Worm (Caenorhabditis elegans) whole organism, mixed stage, embryonic: ENCODE measurements around the gene kcnl-4.

Experiments used
- ceh-43 ChIP-seq: fragments of 200-800 bp; sonication (Bioruptor generic); optimal IDR thresholded peaks from 2 replicates; lab custom pipeline; 2018; ENCODE audit warnings: mild to moderate bottlenecking, missing genetic modification characterization, moderate library complexity, missing compliant biosample characterization
- elt-1 ChIP-seq: sonication (generic microtip); optimal IDR thresholded peaks from 2 replicates; lab custom pipeline; 2017; ENCODE audit warnings: missing genetic modification characterization, mild to moderate bottlenecking, missing compliant biosample characterization, antibody characterized with exemption, moderate library complexity, borderline replicate concordance; ENCODE audit not compliant: insufficient read depth
- elt-3 ChIP-seq: fragments of 150-350 bp; optimal IDR thresholded peaks from 2 replicates; lab custom pipeline; 2014; ENCODE audit warnings: missing biosample characterization, missing genetic modification characterization
- lin-13 ChIP-seq: fragments of 150-350 bp; optimal IDR thresholded peaks from 2 replicates; lab custom pipeline; 2014; ENCODE audit warnings: missing biosample characterization, missing genetic modification characterization
- nhr-237 ChIP-seq: fragments of 150-350 bp; optimal IDR thresholded peaks from 2 replicates; lab custom pipeline; 2014; ENCODE audit warnings: missing biosample characterization, missing genetic modification characterization
- pha-4 ChIP-seq: fragments of 150-350 bp; optimal IDR thresholded peaks from 2 replicates; lab custom pipeline; 2018; ENCODE audit warnings: missing biosample characterization, missing genetic modification reagents, missing genetic modification characterization
- unc-120 ChIP-seq: sonication (generic microtip); optimal IDR thresholded peaks from 2 replicates; lab custom pipeline; 2017; ENCODE audit warnings: missing genetic modification characterization, missing compliant biosample characterization; ENCODE audit not compliant: poor library complexity, severe bottlenecking

- TF ChIP-seq elt-1 (tag; lab: Kevin White, UChicago) (no peak), elt-3 (tag; lab: Kevin White, UChicago) (no peak), pha-4 (tag; lab: Kevin White, UChicago) (no peak), lin-13 (no peak), nhr-237 (tag; lab: Kevin White, UChicago) (no peak), unc-120 (no peak), ceh-43 (GFP tag; lab: Kevin White, UChicago) (no peak)
Observed at ce11 chrV:14499074-14499864, 31.6 kb upstream of the kcnl-4 start.
